Fruit fly (Drosophila melanogaster) whole organism, embryonic: ENCODE data around the gene twe.

Experiments
- CG10209 ChIP-seq: fragments of 200-800 bp; sonication (Bioruptor generic); optimal IDR thresholded peaks from 3 replicates; lab custom pipeline; 2017; ENCODE audit warnings: missing biosample characterization, mild to moderate bottlenecking, missing genetic modification characterization, missing genetic modification reagents
- CG11085 ChIP-seq: fragments of 200-800 bp; sonication (Bioruptor generic); IDR thresholded peaks from 2 replicates; pipeline ENCODE4 v1.3.6; 2022; ENCODE audit warnings: missing biosample characterization, missing genetic modification characterization
- CG11247 ChIP-seq: fragments of 200-800 bp; sonication (Bioruptor generic); IDR thresholded peaks from 2 replicates; pipeline ENCODE4 v1.3.6; 2022; ENCODE audit warnings: missing biosample characterization, missing genetic modification characterization
- CG11398 ChIP-seq: fragments of 200-800 bp; sonication (Bioruptor generic); optimal IDR thresholded peaks from 2 replicates; lab custom pipeline; 2016; ENCODE audit warnings: missing biosample characterization, missing genetic modification characterization
- CG11560 ChIP-seq: fragments of 200-800 bp; sonication (Bioruptor generic); IDR thresholded peaks from 3 replicates; pipeline ENCODE4 v1.3.6; 2022; ENCODE audit warnings: missing biosample characterization, missing genetic modification characterization
- CG12071 ChIP-seq: fragments of 200-800 bp; sonication (Bioruptor generic); optimal IDR thresholded peaks from 3 replicates; lab custom pipeline; 2018; ENCODE audit warnings: missing biosample characterization, mild to moderate bottlenecking, missing genetic modification characterization
- CG13624 ChIP-seq: fragments of 200-800 bp; sonication (Bioruptor generic); optimal IDR thresholded peaks from 2 replicates; lab custom pipeline; 2016; ENCODE audit warnings: missing biosample characterization, missing genetic modification characterization
- CG13894 ChIP-seq: fragments of 200-800 bp; sonication (Bioruptor generic); optimal IDR thresholded peaks from 3 replicates; lab custom pipeline; 2018; ENCODE audit warnings: missing biosample characterization, mild to moderate bottlenecking, missing genetic modification characterization, moderate library complexity
- CG15269 ChIP-seq: fragments of 200-800 bp; sonication (Bioruptor generic); optimal IDR thresholded peaks from 2 replicates; lab custom pipeline; 2018; ENCODE audit warnings: missing biosample characterization, mild to moderate bottlenecking, missing genetic modification characterization, moderate library complexity
- CG15514 ChIP-seq: fragments of 200-800 bp; sonication (Bioruptor generic); optimal IDR thresholded peaks from 3 replicates; lab custom pipeline; 2017; ENCODE audit warnings: missing biosample characterization, missing genetic modification characterization, mild to moderate bottlenecking, moderate library complexity, missing genetic modification reagents
- CG16863 ChIP-seq: fragments of 200-800 bp; sonication (Bioruptor generic); optimal IDR thresholded peaks from 3 replicates; lab custom pipeline; 2016; ENCODE audit warnings: missing biosample characterization, missing genetic modification characterization
- CG17359 ChIP-seq: fragments of 200-800 bp; sonication (Bioruptor generic); optimal IDR thresholded peaks from 3 replicates; lab custom pipeline; 2018; ENCODE audit warnings: missing biosample characterization, mild to moderate bottlenecking, missing genetic modification characterization, moderate library complexity
- CG17385 ChIP-seq: fragments of 200-800 bp; sonication (Bioruptor generic); optimal IDR thresholded peaks from 3 replicates; lab custom pipeline; 2018; ENCODE audit warnings: missing biosample characterization, mild to moderate bottlenecking, missing genetic modification characterization
- CG17829 ChIP-seq: fragments of 200-800 bp; optimal IDR thresholded peaks from 2 replicates; lab custom pipeline; 2019; ENCODE audit warnings: missing biosample characterization, mild to moderate bottlenecking, missing genetic modification characterization, moderate library complexity
- CG18476 ChIP-seq: fragments of 200-800 bp; sonication (Bioruptor generic); optimal IDR thresholded peaks from 2 replicates; lab custom pipeline; 2016; ENCODE audit warnings: missing biosample characterization, mild to moderate bottlenecking, missing genetic modification characterization
- CG2199 ChIP-seq: fragments of 200-800 bp; sonication (Bioruptor generic); IDR thresholded peaks from 3 replicates; pipeline ENCODE4 v1.3.6; 2022; ENCODE audit warnings: missing biosample characterization, missing genetic modification characterization
- CG2889 ChIP-seq: fragments of 200-800 bp; sonication (Bioruptor generic); IDR thresholded peaks from 3 replicates; pipeline ENCODE4 v1.3.6; 2022; ENCODE audit warnings: missing biosample characterization, missing genetic modification characterization
- CG31365 ChIP-seq: fragments of 200-800 bp; sonication (Bioruptor generic); optimal IDR thresholded peaks from 2 replicates; lab custom pipeline; 2018; ENCODE audit warnings: missing biosample characterization, mild to moderate bottlenecking, missing genetic modification characterization
- CG6765 ChIP-seq: fragments of 200-800 bp; sonication (Bioruptor generic); optimal IDR thresholded peaks from 3 replicates; lab custom pipeline; 2017; ENCODE audit warnings: missing biosample characterization, mild to moderate bottlenecking, missing genetic modification characterization
- CG8388 ChIP-seq: fragments of 200-800 bp; sonication (Bioruptor generic); optimal IDR thresholded peaks from 2 replicates; lab custom pipeline; 2019; ENCODE audit warnings: missing biosample characterization, mild to moderate bottlenecking, missing genetic modification characterization, moderate library complexity
- CkIIα-i1 ChIP-seq: fragments of 200-800 bp; sonication (Bioruptor generic); IDR thresholded peaks from 2 replicates; pipeline ENCODE4 v1.3.6; 2022; ENCODE audit warnings: missing biosample characterization, missing genetic modification characterization
- Dbx ChIP-seq: fragments of 200-800 bp; sonication (Bioruptor generic); IDR thresholded peaks from 3 replicates; pipeline ENCODE4 v1.3.6; 2022; ENCODE audit warnings: missing biosample characterization, missing genetic modification characterization
- Dip3 ChIP-seq: fragments of 200-800 bp; sonication (Bioruptor generic); optimal IDR thresholded peaks from 3 replicates; lab custom pipeline; 2016; ENCODE audit warnings: missing biosample characterization, missing genetic modification characterization
- Elba2 ChIP-seq: fragments of 200-800 bp; sonication (Bioruptor generic); optimal IDR thresholded peaks from 3 replicates; lab custom pipeline; 2016; ENCODE audit warnings: missing biosample characterization, missing genetic modification characterization
- HLH54F ChIP-seq: fragments of 200-800 bp; sonication (Bioruptor generic); optimal IDR thresholded peaks from 3 replicates; lab custom pipeline; 2016; ENCODE audit warnings: missing biosample characterization, missing genetic modification characterization
- Kr ChIP-seq: fragments of 200-800 bp; sonication (Bioruptor generic); optimal IDR thresholded peaks from 2 replicates; lab custom pipeline; 2017; ENCODE audit warnings: missing biosample characterization, mild to moderate bottlenecking, missing genetic modification characterization
- Rx ChIP-seq: fragments of 200-800 bp; sonication (Bioruptor generic); IDR thresholded peaks from 2 replicates; pipeline ENCODE4 v1.3.6; 2022; ENCODE audit warnings: missing biosample characterization, missing genetic modification characterization
- Scr ChIP-seq: fragments of 200-800 bp; sonication (Bioruptor generic); IDR thresholded peaks from 2 replicates; pipeline ENCODE4 v1.3.6; 2022; ENCODE audit warnings: missing biosample characterization, missing genetic modification characterization; ENCODE audit not compliant: partially characterized antibody
- Spps ChIP-seq: fragments of 200-800 bp; sonication (Bioruptor generic); optimal IDR thresholded peaks from 2 replicates; lab custom pipeline; 2018; ENCODE audit warnings: missing biosample characterization, mild to moderate bottlenecking, missing genetic modification characterization
- YL-1 ChIP-seq: fragments of 200-800 bp; sonication (Bioruptor generic); optimal IDR thresholded peaks from 3 replicates; lab custom pipeline; 2017; ENCODE audit warnings: missing biosample characterization, mild to moderate bottlenecking, missing genetic modification characterization
- amos ChIP-seq: fragments of 200-800 bp; sonication (Bioruptor generic); IDR thresholded peaks from 2 replicates; pipeline ENCODE4 v1.3.6; 2022; ENCODE audit warnings: missing biosample characterization, missing genetic modification characterization; ENCODE audit not compliant: partially characterized antibody
- ato ChIP-seq: fragments of 200-800 bp; sonication (Bioruptor generic); IDR thresholded peaks from 2 replicates; pipeline ENCODE4 v1.3.6; 2022; ENCODE audit warnings: missing biosample characterization, missing genetic modification characterization; ENCODE audit not compliant: partially characterized antibody
- cg ChIP-seq: fragments of 200-800 bp; sonication (Bioruptor generic); optimal IDR thresholded peaks from 3 replicates; lab custom pipeline; 2019; ENCODE audit warnings: missing biosample characterization, mild to moderate bottlenecking, missing genetic modification characterization, moderate library complexity
- chinmo ChIP-seq: fragments of 200-800 bp; sonication (Bioruptor generic); IDR thresholded peaks from 4 replicates; pipeline ENCODE4 v1.3.6; 2022; ENCODE audit warnings: missing biosample characterization, missing genetic modification characterization; ENCODE audit not compliant: partially characterized antibody
- ci ChIP-seq: fragments of 200-800 bp; sonication (Bioruptor generic); IDR thresholded peaks from 3 replicates; pipeline ENCODE4 v1.3.6; 2022; ENCODE audit warnings: missing biosample characterization, missing genetic modification characterization
- dpn ChIP-seq, 2 experiments: fragments of 200-800 bp; sonication (Bioruptor generic); optimal IDR thresholded peaks; 3 replicates each; lab custom pipeline; 2016; ENCODE audit warnings: missing biosample characterization in 2 of 2, missing genetic modification characterization in 2 of 2
- eve ChIP-seq, 2 experiments: fragments of >200 bp; optimal IDR thresholded peaks; 2 replicates each; lab custom pipeline; 2017; ENCODE audit warnings: missing biosample characterization in 2 of 2, missing genetic modification characterization in 2 of 2
- ewg ChIP-seq: fragments of 200-800 bp; sonication (Bioruptor generic); optimal IDR thresholded peaks from 3 replicates; lab custom pipeline; 2017; ENCODE audit warnings: mild to moderate bottlenecking, missing biosample characterization, missing genetic modification reagents, missing genetic modification characterization
- gro ChIP-seq: fragments of 200-800 bp; sonication (Bioruptor generic); optimal IDR thresholded peaks from 2 replicates; lab custom pipeline; 2016; ENCODE audit warnings: missing biosample characterization, missing genetic modification characterization
- lbe ChIP-seq: fragments of 200-800 bp; sonication (Bioruptor generic); optimal IDR thresholded peaks from 2 replicates; lab custom pipeline; 2016; ENCODE audit warnings: missing biosample characterization, mild to moderate bottlenecking, missing genetic modification characterization
- nmo ChIP-seq: fragments of 200-800 bp; sonication (Bioruptor generic); optimal IDR thresholded peaks from 2 replicates; lab custom pipeline; 2018; ENCODE audit warnings: missing biosample characterization, mild to moderate bottlenecking, missing genetic modification characterization, moderate library complexity
- pb ChIP-seq: fragments of 200-800 bp; sonication (Bioruptor generic); optimal IDR thresholded peaks from 3 replicates; lab custom pipeline; 2016; ENCODE audit warnings: missing biosample characterization, missing genetic modification characterization
- peb ChIP-seq: fragments of 200-800 bp; sonication (Bioruptor generic); IDR thresholded peaks from 2 replicates; pipeline ENCODE4 v1.3.6; 2022; ENCODE audit warnings: missing biosample characterization, missing genetic modification characterization
- pfk ChIP-seq: fragments of 200-800 bp; sonication (Bioruptor generic); optimal IDR thresholded peaks from 2 replicates; lab custom pipeline; 2018; ENCODE audit warnings: missing biosample characterization, mild to moderate bottlenecking, missing genetic modification characterization, moderate library complexity
- pnt ChIP-seq: fragments of 200-800 bp; sonication (Bioruptor generic); optimal IDR thresholded peaks from 3 replicates; lab custom pipeline; 2016; ENCODE audit warnings: missing biosample characterization, missing genetic modification characterization
- psq ChIP-seq: fragments of 200-800 bp; sonication (Bioruptor generic); optimal IDR thresholded peaks from 2 replicates; lab custom pipeline; 2017; ENCODE audit warnings: missing biosample characterization, missing genetic modification characterization
- slp2 ChIP-seq: fragments of 200-800 bp; sonication (Bioruptor generic); optimal IDR thresholded peaks from 2 replicates; lab custom pipeline; 2016; ENCODE audit warnings: missing biosample characterization, missing genetic modification characterization
- tap ChIP-seq: fragments of 200-800 bp; optimal IDR thresholded peaks from 3 replicates; lab custom pipeline; 2019; ENCODE audit warnings: missing biosample characterization, mild to moderate bottlenecking, missing genetic modification characterization, moderate library complexity
- tll ChIP-seq, 2 experiments: fragments of 200-800 bp in 1 of 2; fragments of >200 bp in 1 of 2; sonication (Bioruptor generic) in 1 of 2; optimal IDR thresholded peaks; 2 replicates each; lab custom pipeline; 2017 to 2019; ENCODE audit warnings: missing biosample characterization in 2 of 2, missing genetic modification characterization in 2 of 2, mild to moderate bottlenecking in 1 of 2, moderate library complexity in 1 of 2
- twi ChIP-seq: fragments of 200-800 bp; optimal IDR thresholded peaks from 2 replicates; lab custom pipeline; 2019; ENCODE audit warnings: missing biosample characterization, mild to moderate bottlenecking, missing genetic modification characterization, moderate library complexity

twe gene

DNA sequence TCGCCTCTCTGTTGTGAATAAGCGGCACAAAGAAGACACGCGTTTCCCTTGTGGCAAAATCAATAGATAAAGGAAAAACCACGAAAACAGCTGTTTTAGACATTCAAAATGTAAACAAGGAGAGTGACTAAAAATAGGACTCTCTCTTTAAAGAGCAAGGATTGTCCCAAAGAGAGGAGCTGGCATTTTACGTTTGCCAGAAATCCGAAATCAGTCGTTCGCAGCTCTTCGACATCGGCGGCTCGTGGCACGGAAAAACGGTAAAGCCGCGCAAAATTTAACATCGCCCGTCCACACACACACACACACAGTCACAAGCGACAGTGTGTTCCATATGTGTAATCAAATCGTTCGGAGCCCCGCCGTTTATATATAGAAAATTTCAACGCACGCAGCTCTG lies 30.4 kb downstream of the twe start, which contains the start of gene Ca-Ma2d (continued):
- TF ChIP-seq CG11085 (no peak), gro (GFP tag; lab: Kevin White, UChicago) (no peak), CG6765 (no peak), psq (GFP tag; lab: Kevin White, UChicago) (peak; percentile 27), Dip3 (GFP tag; lab: Kevin White, UChicago) (no peak), CG8388 (no peak), Spps (tag; lab: Kevin White, UChicago) (no peak), tap (no peak), Scr (GFP tag; lab: Robert Waterston, UW) (no peak), eve (GFP tag; optimal IDR thresholded peaks at IDR 0.05; lab: Kevin White, UChicago) (no peak), CG17385 (GFP tag; lab: Kevin White, UChicago) (peak; percentile 1), CG2199 (GFP tag; lab: Robert Waterston, UW) (peak; percentile 48; the same call in 1 of the 3 replicates), CkIIα-i1 (GFP tag; lab: Robert Waterston, UW) (no peak), pfk (GFP tag; lab: Kevin White, UChicago) (no peak), ewg (peak; percentile 56), amos (GFP tag; lab: Robert Waterston, UW) (peak; percentile 38; the same call in 1 of the 2 replicates), peb (GFP tag; lab: Robert Waterston, UW) (no peak), CG15269 (tag; lab: Kevin White, UChicago) (no peak), twi (tag; lab: Kevin White, UChicago) (peak; percentile 43), slp2 (no peak), CG18476 (GFP tag; lab: Kevin White, UChicago) (no peak), CG13894 (tag; lab: Kevin White, UChicago) (peak; percentile 24), pb (GFP tag; lab: Kevin White, UChicago) (no peak), dpn (GFP tag; optimal IDR thresholded peaks at IDR 0.05; lab: Kevin White, UChicago) (no peak), CG31365 (no peak), lbe (GFP tag; lab: Kevin White, UChicago) (no peak), CG17829 (no peak), CG11560 (tag; lab: Robert Waterston, UW) (no peak), pnt (GFP tag; lab: Kevin White, UChicago) (no peak), CG13624 (GFP tag; lab: Kevin White, UChicago) (peak; percentile 6), ci (GFP tag; lab: Robert Waterston, UW) (0 out of 3 replicates have a peak, but pooled peaks have one; percentile 12), CG17359 (tag; lab: Kevin White, UChicago) (no peak), chinmo (GFP tag; lab: Robert Waterston, UW) (0 out of 4 replicates have a peak, but pooled peaks have one; percentile 41), ato (GFP tag; lab: Robert Waterston, UW) (peak; percentile 37; the same call in 1 of the 2 replicates), Elba2 (no peak), Rx (GFP tag; lab: Robert Waterston, UW) (no peak), CG10209 (GFP tag; lab: Kevin White, UChicago) (no peak), CG15514 (GFP tag; lab: Kevin White, UChicago) (peak; percentile 15), CG12071 (no peak), CG16863 (GFP tag; lab: Kevin White, UChicago) (no peak), CG11398 (GFP tag; lab: Kevin White, UChicago) (no peak), cg (peak; percentile 79), nmo (GFP tag; lab: Kevin White, UChicago) (no peak), CG11247 (GFP tag; lab: Robert Waterston, UW) (no peak), CG2889 (GFP tag; lab: Robert Waterston, UW) (no peak), Kr (GFP tag; lab: Kevin White, UChicago) (no peak), tll (GFP tag; optimal IDR thresholded peaks at IDR 0.05; lab: Kevin White, UChicago) (no peak), Dbx (0 out of 3 replicates have a peak, but pooled peaks have one; percentile 15), HLH54F (no peak), YL-1 (GFP tag; lab: Kevin White, UChicago) (no peak)
